Fruit fly (Drosophila melanogaster) Kc167 (cell line): ENCODE data around the gene Gr10a.

Source experiments
- Myc ChIP-seq: fragments of >200 bp; optimal IDR thresholded peaks from 2 replicates; lab custom pipeline; 2017; ENCODE audit warnings: missing external identifiers
- Sin3A ChIP-seq: fragments of >200 bp; optimal IDR thresholded peaks from 2 replicates; lab custom pipeline; 2018; ENCODE audit warnings: missing external identifiers
- h ChIP-seq: fragments of >200 bp; optimal IDR thresholded peaks from 3 replicates; lab custom pipeline; 2018; ENCODE audit warnings: missing external identifiers
- insv ChIP-seq: fragments of >200 bp; optimal IDR thresholded peaks from 3 replicates; lab custom pipeline; 2018; ENCODE audit warnings: missing external identifiers
- psq ChIP-seq: fragments of >200 bp; optimal IDR thresholded peaks from 2 replicates; lab custom pipeline; 2017; ENCODE audit warnings: missing external identifiers
- ttk ChIP-seq: sonication (Bioruptor generic); optimal IDR thresholded peaks from 2 replicates; lab custom pipeline; 2017; ENCODE audit warnings: missing external identifiers

The Gr10a gene

DNA sequence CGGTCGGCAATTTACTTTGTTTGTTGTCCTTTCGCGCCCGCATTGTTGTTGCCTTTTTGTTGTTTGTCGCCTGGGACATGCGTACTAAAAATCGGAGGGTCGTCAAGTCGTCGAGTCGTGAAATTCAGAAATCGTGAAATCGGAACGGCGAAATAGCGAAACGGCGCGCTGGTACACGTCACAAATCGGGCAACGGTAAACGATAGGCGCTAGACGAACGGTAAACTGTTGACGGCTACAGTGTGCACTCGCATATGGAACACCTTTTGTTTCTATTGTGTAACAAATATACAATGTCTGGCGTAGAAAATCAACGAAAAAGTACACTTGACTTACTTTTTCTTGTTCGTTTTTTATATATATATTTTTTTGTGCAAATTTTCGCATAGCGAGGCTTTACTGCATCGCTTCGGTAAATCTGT, 33.2 kb downstream of the Gr10a start:
- TF ChIP-seq insv (no peak), psq (no peak), Sin3A (lab: Kevin White, UChicago) (no peak), ttk (lab: Kevin White, UChicago) (no peak), Myc (lab: Kevin White, UChicago) (no peak), h (no peak)

DNA sequence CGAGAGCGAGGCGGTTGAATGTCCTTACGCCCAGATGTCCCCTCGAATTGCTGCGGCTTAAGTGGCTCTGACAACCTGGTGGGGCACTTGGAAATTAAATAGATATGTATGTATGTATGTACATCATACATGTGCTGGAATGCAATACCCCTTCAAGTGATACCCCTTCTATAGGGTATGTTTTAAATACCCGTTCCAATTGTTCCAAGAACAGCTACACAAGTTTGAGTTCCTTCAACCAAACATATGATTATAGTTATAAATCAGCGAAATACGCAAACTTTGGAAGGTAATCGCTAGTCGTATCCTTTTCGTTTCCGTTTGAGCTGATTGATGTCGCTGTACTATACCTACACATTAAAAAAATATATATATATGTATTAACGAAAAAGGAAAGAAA, 33.7 kb downstream of the Gr10a start:
- TF ChIP-seq ttk (lab: Kevin White, UChicago) (no peak), Myc (lab: Kevin White, UChicago) (no peak), h (no peak), psq (no peak), insv (no peak), Sin3A (lab: Kevin White, UChicago) (no peak)

DNA sequence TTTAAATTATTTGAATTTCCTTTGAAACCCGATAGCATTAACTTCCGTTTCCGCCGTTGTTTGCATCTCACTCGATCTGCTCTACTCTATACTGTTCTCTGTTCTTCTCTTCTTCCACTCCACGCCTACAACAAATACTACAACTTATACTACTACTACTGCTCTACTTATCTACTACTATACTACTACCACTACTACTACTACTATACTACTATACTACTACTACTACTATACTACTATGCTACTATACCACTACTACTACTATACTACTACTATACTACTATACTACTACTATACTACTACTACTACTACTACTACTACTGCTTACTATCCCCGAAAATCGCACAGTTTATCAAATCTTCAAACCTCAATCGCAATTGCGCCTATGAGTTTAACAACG, 34.6 kb downstream of the Gr10a start:
- TF ChIP-seq psq (no peak), insv (no peak), Sin3A (lab: Kevin White, UChicago) (no peak), ttk (lab: Kevin White, UChicago) (no peak), Myc (lab: Kevin White, UChicago) (no peak), h (no peak)

- no peak for TF ChIP-seq ttk (lab: Kevin White, UChicago)
- no peak for TF ChIP-seq psq
- TF ChIP-seq Sin3A (lab: Kevin White, UChicago), result no peak
- TF ChIP-seq Myc (lab: Kevin White, UChicago), result no peak
- no peak for TF ChIP-seq insv
- TF ChIP-seq h, result no peak
Measured at dm6 chrX:11379747-11380146, 37.5 kb downstream of the Gr10a start.

- no peak for TF ChIP-seq psq
- no peak for TF ChIP-seq Myc (lab: Kevin White, UChicago)
- no peak for TF ChIP-seq ttk (lab: Kevin White, UChicago)
- no peak for TF ChIP-seq insv
- TF ChIP-seq h, result no peak
- TF ChIP-seq Sin3A (lab: Kevin White, UChicago), result no peak
Measured at dm6 chrX:11379139-11379538, 38.1 kb downstream of the Gr10a start.

DNA sequence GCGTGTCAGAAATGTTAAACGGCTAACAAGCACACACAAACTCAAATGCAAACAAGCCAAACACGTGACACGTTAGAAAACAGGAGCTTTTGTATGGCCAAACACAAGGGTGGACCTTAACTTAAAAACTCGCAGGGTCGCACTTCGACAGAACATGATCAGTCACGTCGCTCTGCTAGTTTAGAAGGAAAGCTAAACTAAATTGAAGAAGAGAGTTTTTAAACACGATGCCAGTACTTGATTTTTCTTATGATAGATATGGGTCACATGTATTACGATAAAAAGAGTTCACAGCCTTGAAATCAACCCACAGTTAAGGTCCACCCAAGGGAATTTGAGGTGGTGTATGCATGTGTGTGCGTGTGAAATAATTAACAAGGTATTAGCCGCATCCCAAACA, 38.8 kb downstream of the Gr10a start:
- no peak for TF ChIP-seq h
- TF ChIP-seq Myc (lab: Kevin White, UChicago), result no peak
- TF ChIP-seq ttk (lab: Kevin White, UChicago), result no peak
- TF ChIP-seq Sin3A (lab: Kevin White, UChicago), result no peak
- TF ChIP-seq psq, result no peak
- no peak for TF ChIP-seq insv

- no peak for TF ChIP-seq psq
- TF ChIP-seq Myc (lab: Kevin White, UChicago), result no peak
- no peak for TF ChIP-seq ttk (lab: Kevin White, UChicago)
- TF ChIP-seq insv, result no peak
- no peak for TF ChIP-seq Sin3A (lab: Kevin White, UChicago)
- TF ChIP-seq h, result no peak
Measured at dm6 chrX:11374320-11374719, 42.9 kb downstream of the Gr10a start.

DNA sequence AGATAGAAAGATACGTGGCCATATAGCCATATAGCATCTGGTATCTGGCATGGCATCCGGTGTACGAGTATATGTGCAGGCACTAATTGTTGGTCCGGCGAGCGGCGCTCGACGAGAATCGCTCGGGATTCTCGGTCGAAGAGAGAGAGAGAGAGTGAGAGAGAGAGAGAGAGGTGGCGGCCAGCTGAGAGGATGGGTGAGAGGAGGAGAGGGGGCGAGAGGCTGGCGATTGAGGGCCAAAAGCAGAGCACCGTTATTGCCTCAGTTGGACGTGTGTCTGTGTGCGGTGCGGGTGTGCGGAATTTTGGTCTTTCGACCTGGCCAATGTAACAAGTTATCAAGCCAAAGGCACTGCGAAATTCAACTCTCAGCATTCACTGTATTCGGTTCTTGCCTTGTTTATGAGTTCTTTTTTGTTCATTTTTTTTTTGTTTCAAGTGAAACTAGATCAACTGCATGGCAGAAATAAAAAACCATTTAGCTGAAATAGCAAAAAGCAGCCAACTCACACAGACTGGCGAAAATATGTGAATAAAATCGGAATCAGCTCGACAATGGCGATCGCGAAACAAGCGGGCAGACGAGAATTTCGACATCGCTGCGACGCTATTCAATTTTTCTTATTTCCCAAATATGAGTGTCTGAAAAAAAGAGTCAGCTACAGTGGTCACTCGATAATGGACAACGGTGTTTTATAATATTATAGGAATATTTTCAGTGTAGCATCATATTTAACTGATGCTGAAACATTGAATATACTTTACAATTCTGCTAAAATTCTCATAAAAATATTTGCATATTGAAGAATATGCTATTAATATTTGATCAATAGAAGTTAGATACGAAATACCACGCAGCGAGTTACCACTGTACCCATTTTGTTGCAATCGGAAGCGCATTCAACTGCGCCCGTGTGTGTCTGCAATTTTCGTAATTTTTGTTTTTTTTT, 44.2 kb downstream of the Gr10a start:
- TF ChIP-seq psq (no peak), h (no peak), Myc (lab: Kevin White, UChicago) (no peak), ttk (lab: Kevin White, UChicago) (no peak), insv (no peak), Sin3A (lab: Kevin White, UChicago) (no peak)

DNA sequence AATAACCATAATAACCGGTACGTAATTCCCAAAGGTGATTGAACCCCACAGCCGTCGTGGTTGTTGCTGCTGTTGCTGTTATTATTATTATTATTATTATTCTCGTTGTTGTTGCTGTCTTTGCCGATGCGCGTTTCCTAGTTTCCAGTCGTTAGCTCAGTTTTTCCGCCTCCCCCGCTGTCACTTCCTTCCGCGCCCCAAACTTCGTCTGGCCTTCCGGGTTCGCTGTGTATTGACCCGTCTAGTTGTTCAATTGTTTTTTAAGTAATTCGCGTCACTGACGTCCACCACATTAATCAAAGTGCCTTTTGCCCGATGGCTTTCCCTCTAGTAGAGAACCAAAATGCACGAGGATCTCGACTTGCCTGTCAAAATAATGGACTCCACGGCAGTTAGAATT, 45.6 kb downstream of the Gr10a start:
- TF ChIP-seq psq, result no peak
- no peak for TF ChIP-seq h
- TF ChIP-seq ttk (lab: Kevin White, UChicago), result no peak
- TF ChIP-seq insv, result no peak
- no peak for TF ChIP-seq Myc (lab: Kevin White, UChicago)
- no peak for TF ChIP-seq Sin3A (lab: Kevin White, UChicago)

dm6 chrX:11370792-11371191, 46.4 kb downstream of the Gr10a start:
- TF ChIP-seq ttk (lab: Kevin White, UChicago), result no peak
- no peak for TF ChIP-seq insv
- TF ChIP-seq h, result no peak
- TF ChIP-seq psq, result no peak
- TF ChIP-seq Myc (lab: Kevin White, UChicago), result no peak
- TF ChIP-seq Sin3A (lab: Kevin White, UChicago), result no peak

dm6 chrX:11369374-11369773, 47.8 kb downstream of the Gr10a start, which contains the start of gene dlg1:
Gene dlg1 (plus strand): TSS chrX:11369665.
- peak; percentile 86 for TF ChIP-seq insv
- peak; percentile 53 for TF ChIP-seq psq
- TF ChIP-seq Sin3A (lab: Kevin White, UChicago), result no peak
- TF ChIP-seq Myc (lab: Kevin White, UChicago), result no peak
- TF ChIP-seq h, result no peak
- TF ChIP-seq ttk (lab: Kevin White, UChicago), result no peak

dm6 chrX:11367783-11368509, 49.3 kb downstream of the Gr10a start, which contains the start of the genes hop and Tim8:
Gene hop (minus strand): TSS chrX:11368098.
Gene Tim8 (plus strand): TSS chrX:11368445.
- TF ChIP-seq Sin3A (lab: Kevin White, UChicago) (no peak), ttk (lab: Kevin White, UChicago) (no peak), Myc (lab: Kevin White, UChicago) (no peak), psq (peak; percentile 90), insv (no peak)
